Worm (Caenorhabditis elegans): ENCODE results near the gene srw-19.

- TF ChIP-seq xbp-1 (tag; optimal IDR thresholded peaks at IDR 0.05) (no peak), elt-2 (tag; optimal IDR thresholded peaks at IDR 0.05) (no peak), skn-1 (tag; optimal IDR thresholded peaks at IDR 0.05) (no peak), aha-1 (tag; optimal IDR thresholded peaks at IDR 0.05) (no peak), sptf-1 (tag; optimal IDR thresholded peaks at IDR 0.05) (no peak), nhr-76 (tag; optimal IDR thresholded peaks at IDR 0.05) (no peak), fkh-10 (GFP tag; optimal IDR thresholded peaks at IDR 0.05) (no peak)
Observed at ce11 chrV:15235661-15236060, 45.5 kb downstream of the srw-19 start, which contains the start of gene nhr-164.

All from whole organism, L1 larva.